Fruit fly (Drosophila melanogaster): ENCODE measurements around the gene CtIP.

The CtIP gene

dm6 chr3L:20474789-20475208, 38.7 kb downstream of the CtIP start (continued):
- TF ChIP-seq Hmx (GFP tag; optimal IDR thresholded peaks at IDR 0.05): peak; percentile 34
- no peak for TF ChIP-seq dimm (GFP tag; IDR thresholded peaks at IDR 0.05)
- no peak for TF ChIP-seq CG4404 (GFP tag; IDR thresholded peaks at IDR 0.05)
- TF ChIP-seq ERR (GFP tag; optimal IDR thresholded peaks at IDR 0.05): peak; percentile 60
- TF ChIP-seq pan (optimal IDR thresholded peaks at IDR 0.05): no peak
- no peak for TF ChIP-seq pan (GFP tag; optimal IDR thresholded peaks at IDR 0.05 in 1 of 2, IDR thresholded peaks at IDR 0.05 in 1 of 2)
- TF ChIP-seq kni (GFP tag; optimal IDR thresholded peaks at IDR 0.05): peak; percentile 65
- TF ChIP-seq BEAF-32 (GFP tag; optimal IDR thresholded peaks at IDR 0.05): peak; percentile 31
- TF ChIP-seq CG10274 (GFP tag; optimal IDR thresholded peaks at IDR 0.05): peak; percentile 60
- peak; percentile 87 for TF ChIP-seq tup (GFP tag; optimal IDR thresholded peaks at IDR 0.05)
- peak; percentile 76 for TF ChIP-seq kay (GFP tag; optimal IDR thresholded peaks at IDR 0.05)
- no peak for TF ChIP-seq knrl (GFP tag; IDR thresholded peaks at IDR 0.05; ENCODE audit: partially characterized antibody)
- TF ChIP-seq bigmax (GFP tag; optimal IDR thresholded peaks at IDR 0.05): no peak
- peak; percentile 88 for TF ChIP-seq Dip3 (GFP tag; optimal IDR thresholded peaks at IDR 0.05)
- no peak for TF ChIP-seq zf30C (GFP tag; optimal IDR thresholded peaks at IDR 0.05)
- no peak for TF ChIP-seq klu (GFP tag; IDR thresholded peaks at IDR 0.05)
- no peak for TF ChIP-seq HLH4C (GFP tag; IDR thresholded peaks at IDR 0.05; ENCODE audit: partially characterized antibody)
- TF ChIP-seq fd64A (GFP tag; optimal IDR thresholded peaks at IDR 0.05): peak; percentile 41
- peak; percentile 88 for TF ChIP-seq CG11504 (tag; optimal IDR thresholded peaks at IDR 0.05)
- TF ChIP-seq Dip2 (GFP tag; IDR thresholded peaks at IDR 0.05): no peak
- peak; percentile 66 for TF ChIP-seq NK7.1 (GFP tag; optimal IDR thresholded peaks at IDR 0.05)
- peak; percentile 76 for TF ChIP-seq scrt (GFP tag; optimal IDR thresholded peaks at IDR 0.05)
- TF ChIP-seq bab2 (GFP tag; optimal IDR thresholded peaks at IDR 0.05): peak; percentile 89
- peak; percentile 93 for TF ChIP-seq lab (GFP tag; optimal IDR thresholded peaks at IDR 0.05)
- no peak for TF ChIP-seq gsb (GFP tag; IDR thresholded peaks at IDR 0.05)
- TF ChIP-seq CG7357 (GFP tag; IDR thresholded peaks at IDR 0.05): peak; percentile 73
- TF ChIP-seq CG7271 (tag; optimal IDR thresholded peaks at IDR 0.05): peak; percentile 41
- TF ChIP-seq Xbp1 (GFP tag; optimal IDR thresholded peaks at IDR 0.05): peak; percentile 94
- TF ChIP-seq CG6654 (GFP tag; optimal IDR thresholded peaks at IDR 0.05): peak; percentile 34
- no peak for TF ChIP-seq CG7372 (GFP tag; IDR thresholded peaks at IDR 0.05)
- TF ChIP-seq CG18262 (tag; optimal IDR thresholded peaks at IDR 0.05): peak; percentile 82
- peak; percentile 49 for TF ChIP-seq run (tag; optimal IDR thresholded peaks at IDR 0.05)
- no peak for TF ChIP-seq Doc3 (GFP tag; IDR thresholded peaks at IDR 0.05; ENCODE audit: partially characterized antibody)
- peak; percentile 84 for TF ChIP-seq CG7786 (GFP tag; optimal IDR thresholded peaks at IDR 0.05)
- TF ChIP-seq ttk (GFP tag; IDR thresholded peaks at IDR 0.05): no peak
- TF ChIP-seq gro (GFP tag; optimal IDR thresholded peaks at IDR 0.05): peak; percentile 90
- no peak for TF ChIP-seq Rx (GFP tag; IDR thresholded peaks at IDR 0.05)
- peak; percentile 98 for TF ChIP-seq Ets65A (GFP tag)
- TF ChIP-seq eve (GFP tag; optimal IDR thresholded peaks at IDR 0.05): no peak
- no peak for TF ChIP-seq hkb (optimal IDR thresholded peaks at IDR 0.05)
- TF ChIP-seq hkb (GFP tag; IDR thresholded peaks at IDR 0.05): no peak
- no peak for TF ChIP-seq CG14860 (GFP tag; IDR thresholded peaks at IDR 0.05; ENCODE audit: partially characterized antibody)
- no peak for TF ChIP-seq Mrtf (GFP tag; IDR thresholded peaks at IDR 0.05)
- peak; percentile 57 for TF ChIP-seq ash1 (GFP tag; optimal IDR thresholded peaks at IDR 0.05)
- no peak for TF ChIP-seq dysf (GFP tag; IDR thresholded peaks at IDR 0.05)
- TF ChIP-seq D (optimal IDR thresholded peaks at IDR 0.05): no peak
- peak; percentile 72 for TF ChIP-seq D (GFP tag; optimal IDR thresholded peaks at IDR 0.05)
- no peak for TF ChIP-seq chm (GFP tag; IDR thresholded peaks at IDR 0.05)
- no peak for TF ChIP-seq Optix (GFP tag; IDR thresholded peaks at IDR 0.05)
- no peak for TF ChIP-seq ken (GFP tag; IDR thresholded peaks at IDR 0.05)
- TF ChIP-seq CG11723 (GFP tag; optimal IDR thresholded peaks at IDR 0.05): peak; percentile 72
- TF ChIP-seq C15 (GFP tag; IDR thresholded peaks at IDR 0.05): no peak
- no peak for TF ChIP-seq CG11560 (tag; IDR thresholded peaks at IDR 0.05)
